Fruit fly (Drosophila melanogaster): ENCODE data around the gene Obp69a.

The Obp69a gene

dm6 chr3L:12406999-12407632 is 11.1 kb downstream of the Obp69a start (continued):
- TF ChIP-seq wdn (GFP tag; IDR thresholded peaks at IDR 0.05): peak; percentile 91
- TF ChIP-seq ind (GFP tag; optimal IDR thresholded peaks at IDR 0.05): peak; percentile 32
- TF ChIP-seq CG13775 (GFP tag; optimal IDR thresholded peaks at IDR 0.05): peak; percentile 65
- TF ChIP-seq CG7357 (GFP tag; IDR thresholded peaks at IDR 0.05): peak; percentile 62; the same call in 1 of the 3 replicates
- TF ChIP-seq nom (GFP tag; optimal IDR thresholded peaks at IDR 0.05): peak; percentile 58
- peak; percentile 95 for TF ChIP-seq CG1233 (GFP tag; optimal IDR thresholded peaks at IDR 0.05)
- peak; percentile 82 for TF ChIP-seq slp2 (GFP tag; optimal IDR thresholded peaks at IDR 0.05)
- peak; percentile 77; the same call in 1 of the 3 replicates for TF ChIP-seq C15 (GFP tag; IDR thresholded peaks at IDR 0.05)
- TF ChIP-seq CG15601 (tag; optimal IDR thresholded peaks at IDR 0.05): peak; percentile 85
- peak; percentile 77 for TF ChIP-seq CG12219 (GFP tag; optimal IDR thresholded peaks at IDR 0.05)
- 0 out of 2 replicates have a peak, but pooled peaks have one; percentile 27 for TF ChIP-seq Scr (GFP tag; IDR thresholded peaks at IDR 0.05; ENCODE audit: partially characterized antibody)
- peak; percentile 86 for TF ChIP-seq scrt (GFP tag; optimal IDR thresholded peaks at IDR 0.05)
- TF ChIP-seq Six4 (GFP tag; optimal IDR thresholded peaks at IDR 0.05): peak; percentile 69
- TF ChIP-seq CG17361 (GFP tag; IDR thresholded peaks at IDR 0.05): no peak; the same call in 2 of the 3 replicates
- TF ChIP-seq CG13123 (GFP tag; optimal IDR thresholded peaks at IDR 0.05): peak; percentile 95
- peak; percentile 73 for TF ChIP-seq CG7839 (tag; optimal IDR thresholded peaks at IDR 0.05)
- TF ChIP-seq CG17802 (tag; optimal IDR thresholded peaks at IDR 0.05): peak; percentile 35
- TF ChIP-seq Rfx (GFP tag; IDR thresholded peaks at IDR 0.05): peak; percentile 92
- peak; percentile 88 for TF ChIP-seq Xrp1 (GFP tag; IDR thresholded peaks at IDR 0.05)
- TF ChIP-seq CG9817 (tag; optimal IDR thresholded peaks at IDR 0.05): peak; percentile 81
- no peak for TF ChIP-seq prd (optimal IDR thresholded peaks at IDR 0.05)
- TF ChIP-seq prd (GFP tag; IDR thresholded peaks at IDR 0.05): peak; percentile 67; the same call in 2 of the 3 replicates
- TF ChIP-seq CG8281 (tag; optimal IDR thresholded peaks at IDR 0.05): peak; percentile 76
- TF ChIP-seq Nf-YB (GFP tag; optimal IDR thresholded peaks at IDR 0.05): peak; percentile 44
- TF ChIP-seq CG18619 (GFP tag; optimal IDR thresholded peaks at IDR 0.05): peak; percentile 89
- TF ChIP-seq Drgx (GFP tag; IDR thresholded peaks at IDR 0.05): peak; percentile 61
- TF ChIP-seq gsb (GFP tag; IDR thresholded peaks at IDR 0.05): peak; percentile 90
- peak; percentile 96 for TF ChIP-seq pb (GFP tag; optimal IDR thresholded peaks at IDR 0.05)
- TF ChIP-seq Myb (GFP tag; optimal IDR thresholded peaks at IDR 0.05): peak; percentile 65
- TF ChIP-seq croc (GFP tag; conservative IDR thresholded peaks at IDR 0.05): no peak; the same call in 2 of the 3 replicates
- TF ChIP-seq ewg (GFP tag; optimal IDR thresholded peaks at IDR 0.05): peak; percentile 78
- TF ChIP-seq CG32772 (GFP tag; IDR thresholded peaks at IDR 0.05): peak; percentile 59
- no peak for TF ChIP-seq CG7271 (tag; optimal IDR thresholded peaks at IDR 0.05)
- TF ChIP-seq Vsx1 (GFP tag; optimal IDR thresholded peaks at IDR 0.05): peak; percentile 92
- peak; percentile 58 for TF ChIP-seq gsb-n (tag; optimal IDR thresholded peaks at IDR 0.05)
- peak; percentile 43 for TF ChIP-seq CG4424 (GFP tag; optimal IDR thresholded peaks at IDR 0.05)
- peak; percentile 93 for TF ChIP-seq Meics (GFP tag; optimal IDR thresholded peaks at IDR 0.05)
- TF ChIP-seq CG10462 (GFP tag; optimal IDR thresholded peaks at IDR 0.05): peak; percentile 67
- peak; percentile 92 for TF ChIP-seq CG3838 (GFP tag; optimal IDR thresholded peaks at IDR 0.05)
- peak; percentile 97 for TF ChIP-seq CG7987 (GFP tag; optimal IDR thresholded peaks at IDR 0.05)
- peak; percentile 93 for TF ChIP-seq CG11398 (GFP tag; optimal IDR thresholded peaks at IDR 0.05)
- peak; percentile 94 for TF ChIP-seq HLH3B (GFP tag; IDR thresholded peaks at IDR 0.05)
- TF ChIP-seq CG6254 (GFP tag; optimal IDR thresholded peaks at IDR 0.05): no peak
- peak; percentile 90 for TF ChIP-seq CG9876 (GFP tag; optimal IDR thresholded peaks at IDR 0.05)
- no peak for TF ChIP-seq Hmx (GFP tag; optimal IDR thresholded peaks at IDR 0.05)
- no peak for TF ChIP-seq Lpt (GFP tag; optimal IDR thresholded peaks at IDR 0.05)
- peak; percentile 81 for TF ChIP-seq jumu (GFP tag; optimal IDR thresholded peaks at IDR 0.05)
- TF ChIP-seq CG8290 (GFP tag; optimal IDR thresholded peaks at IDR 0.05): peak; percentile 73
- peak; percentile 61 to 98 for TF ChIP-seq CG8290 (tag; optimal IDR thresholded peaks at IDR 0.05)
- TF ChIP-seq CG2678 (tag; optimal IDR thresholded peaks at IDR 0.05): peak; percentile 93
